Fruit fly (Drosophila melanogaster): ENCODE data around the gene Eato.
A peak's percentile ranks its signal among the peaks of the same experiment; 100 is the strongest.

Eato gene

dm6 chr2L:13746652-13747051, 37.2 kb upstream of the Eato start, which contains the start of gene TM9SF4:
Gene TM9SF4, plus strand, starts transcription at chr2L:13746952.
- TF ChIP-seq Mio (GFP tag; optimal IDR thresholded peaks at IDR 0.05) = no peak
- TF ChIP-seq psq (GFP tag; optimal IDR thresholded peaks at IDR 0.05) = no peak
- no peak for TF ChIP-seq GATAd (GFP tag; optimal IDR thresholded peaks at IDR 0.05)
- no peak for TF ChIP-seq OdsH (GFP tag; optimal IDR thresholded peaks at IDR 0.05)
- no peak for TF ChIP-seq usp (GFP tag; optimal IDR thresholded peaks at IDR 0.05)
- TF ChIP-seq rgr (GFP tag; optimal IDR thresholded peaks at IDR 0.05) = no peak
- no peak for TF ChIP-seq jim (GFP tag; optimal IDR thresholded peaks at IDR 0.05)
- TF ChIP-seq Jra (GFP tag; optimal IDR thresholded peaks at IDR 0.05) = no peak

dm6 chr2L:13763144-13763543, 20.7 kb upstream of the Eato start:
- TF ChIP-seq Vsx2 (GFP tag; optimal IDR thresholded peaks at IDR 0.05; ENCODE audit: partially characterized antibody) (no peak), CG32264 (GFP tag; optimal IDR thresholded peaks at IDR 0.05) (no peak), Hr83 (GFP tag; optimal IDR thresholded peaks at IDR 0.05; ENCODE audit: poor library complexity, severe bottlenecking) (no peak), OdsH (GFP tag; optimal IDR thresholded peaks at IDR 0.05) (no peak), br (GFP tag; optimal IDR thresholded peaks at IDR 0.05) (no peak), dsf (GFP tag; optimal IDR thresholded peaks at IDR 0.05; ENCODE audit: borderline replicate concordance) (no peak), GATAd (GFP tag; optimal IDR thresholded peaks at IDR 0.05) (no peak), usp (GFP tag; optimal IDR thresholded peaks at IDR 0.05) (no peak), dl (GFP tag; optimal IDR thresholded peaks at IDR 0.05; ENCODE audit: insufficient read depth in 1 of 2, partially characterized antibody in 2 of 2) (no peak), fru (GFP tag; optimal IDR thresholded peaks at IDR 0.05) (no peak), Hr78 (GFP tag; optimal IDR thresholded peaks at IDR 0.05) (no peak), foxo (GFP tag; optimal IDR thresholded peaks at IDR 0.05) (no peak), woc (GFP tag; optimal IDR thresholded peaks at IDR 0.05) (no peak), pan (optimal IDR thresholded peaks at IDR 0.05) (no peak), brk (GFP tag; optimal IDR thresholded peaks at IDR 0.05) (no peak), jim (GFP tag; optimal IDR thresholded peaks at IDR 0.05) (no peak), Dif (GFP tag; optimal IDR thresholded peaks at IDR 0.05; ENCODE audit: partially characterized antibody) (no peak), Myc (optimal IDR thresholded peaks at IDR 0.05) (no peak)

- no peak for TF ChIP-seq ey (GFP tag; optimal IDR thresholded peaks at IDR 0.05)
- TF ChIP-seq N (GFP tag; optimal IDR thresholded peaks at IDR 0.05) = no peak
- TF ChIP-seq sage (GFP tag; optimal IDR thresholded peaks at IDR 0.05) = no peak
- TF ChIP-seq foxo (GFP tag; optimal IDR thresholded peaks at IDR 0.05) = no peak
- no peak for TF ChIP-seq Dif (GFP tag; optimal IDR thresholded peaks at IDR 0.05; ENCODE audit: partially characterized antibody)
- no peak for TF ChIP-seq Sp1 (GFP tag; optimal IDR thresholded peaks at IDR 0.05)
- TF ChIP-seq woc (GFP tag; optimal IDR thresholded peaks at IDR 0.05) = no peak
- TF ChIP-seq Hr83 (GFP tag; optimal IDR thresholded peaks at IDR 0.05; ENCODE audit: poor library complexity, severe bottlenecking) = no peak
- TF ChIP-seq Vsx2 (GFP tag; optimal IDR thresholded peaks at IDR 0.05; ENCODE audit: partially characterized antibody) = no peak
- no peak for TF ChIP-seq CG9705 (GFP tag; optimal IDR thresholded peaks at IDR 0.05)
- TF ChIP-seq Dfd (GFP tag; optimal IDR thresholded peaks at IDR 0.05) = no peak
Observed at dm6 chr2L:13770884-13771283, 13.0 kb upstream of the Eato start.

- no peak for TF ChIP-seq Hnf4 (GFP tag; optimal IDR thresholded peaks at IDR 0.05)
- no peak for TF ChIP-seq Hr83 (GFP tag; optimal IDR thresholded peaks at IDR 0.05; ENCODE audit: poor library complexity, severe bottlenecking)
Observed at dm6 chr2L:13773697-13774096, 10.2 kb upstream of the Eato start, which contains the start of gene CG43376. Gene CG43376, plus strand, starts transcription at chr2L:13773997.

dm6 chr2L:13776928-13777686, 6.8 kb upstream of the Eato start:
- TF ChIP-seq psq (GFP tag; optimal IDR thresholded peaks at IDR 0.05) (peak; percentile 59), Hr83 (GFP tag; optimal IDR thresholded peaks at IDR 0.05; ENCODE audit: poor library complexity, severe bottlenecking) (no peak), fru (GFP tag; optimal IDR thresholded peaks at IDR 0.05) (no peak), Vsx2 (GFP tag; optimal IDR thresholded peaks at IDR 0.05; ENCODE audit: partially characterized antibody) (no peak), OdsH (GFP tag; optimal IDR thresholded peaks at IDR 0.05) (no peak), Jra (GFP tag; optimal IDR thresholded peaks at IDR 0.05) (no peak), usp (GFP tag; optimal IDR thresholded peaks at IDR 0.05) (no peak), dl (GFP tag; optimal IDR thresholded peaks at IDR 0.05; ENCODE audit: insufficient read depth in 1 of 2, partially characterized antibody in 2 of 2) (no peak), tai (GFP tag; optimal IDR thresholded peaks at IDR 0.05) (no peak), HLH106 (tag; optimal IDR thresholded peaks at IDR 0.05) (no peak), dmrt93B (GFP tag; optimal IDR thresholded peaks at IDR 0.05) (no peak), woc (GFP tag; optimal IDR thresholded peaks at IDR 0.05) (peak; percentile 20)
